Worm (Caenorhabditis elegans) whole organism, L4 larva: ENCODE results near the gene fce-2.

ENCODE experiments used
- T26A8.4 ChIP-seq: fragments of 200-800 bp; sonication (Bioruptor generic); IDR thresholded peaks from 2 replicates; pipeline ENCODE4 v1.3.6; 2022; ENCODE audit warnings: missing genetic modification characterization, missing compliant biosample characterization
- ZK337.2 ChIP-seq: fragments of 200-800 bp; sonication (Bioruptor generic); IDR thresholded peaks from 2 replicates; pipeline ENCODE4 v1.3.6; 2022; ENCODE audit warnings: missing genetic modification reagents, missing genetic modification characterization, missing compliant biosample characterization
- ama-1 ChIP-seq: fragments of 150-350 bp; optimal IDR thresholded peaks from 2 replicates; lab custom pipeline; 2014; ENCODE audit warnings: inconsistent platforms, mixed read lengths
- dpl-1 ChIP-seq: fragments of 150-350 bp; optimal IDR thresholded peaks from 2 replicates; lab custom pipeline; 2014; ENCODE audit warnings: missing biosample characterization, missing genetic modification reagents, missing genetic modification characterization
- fos-1 ChIP-seq: fragments of 150-350 bp; optimal IDR thresholded peaks from 2 replicates; lab custom pipeline; 2014; ENCODE audit warnings: missing biosample characterization, missing genetic modification characterization
- jun-1 ChIP-seq: fragments of 150-350 bp; optimal IDR thresholded peaks from 2 replicates; lab custom pipeline; 2014; ENCODE audit warnings: missing biosample characterization, missing genetic modification reagents, missing genetic modification characterization
- lin-39 ChIP-seq: fragments of 150-350 bp; optimal IDR thresholded peaks from 2 replicates; lab custom pipeline; 2014; ENCODE audit warnings: missing biosample characterization, missing genetic modification reagents, missing genetic modification characterization
- lir-3 ChIP-seq: sonication (generic microtip); optimal IDR thresholded peaks from 2 replicates; lab custom pipeline; 2016; ENCODE audit warnings: mild to moderate bottlenecking, missing genetic modification characterization, missing compliant biosample characterization
- nhr-10 ChIP-seq: fragments of 150-350 bp; optimal IDR thresholded peaks from 2 replicates; lab custom pipeline; 2014; ENCODE audit warnings: missing biosample characterization, missing genetic modification characterization
- nhr-11 ChIP-seq: fragments of 150-350 bp; optimal IDR thresholded peaks from 2 replicates; lab custom pipeline; 2014; ENCODE audit warnings: missing biosample characterization, missing genetic modification characterization

DNA sequence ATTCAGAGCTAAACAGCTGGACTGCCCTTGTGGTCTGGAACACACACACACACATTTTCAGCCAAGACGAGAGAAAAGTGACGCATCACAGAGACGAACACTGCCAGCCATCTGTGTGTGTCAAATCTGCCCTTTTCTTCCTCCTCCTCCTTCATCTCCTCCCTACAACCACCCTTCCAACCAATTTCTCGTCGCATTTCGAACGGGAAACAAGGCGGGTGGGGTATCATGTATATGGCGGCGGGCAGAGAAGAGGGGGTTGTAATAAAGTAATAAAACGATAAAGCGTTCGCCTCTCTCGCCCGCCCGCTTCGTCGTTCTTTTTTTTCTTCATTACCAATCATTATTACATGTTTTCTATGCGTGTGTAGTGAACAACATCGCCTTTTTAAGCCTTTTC, 14.8 kb upstream of the fce-2 start:
- TF ChIP-seq nhr-10 (tag; lab: Kevin White, UChicago): no peak
- no peak for TF ChIP-seq ama-1 (lab: Kevin White, UChicago)
- no peak for TF ChIP-seq ZK337.2 (GFP tag; lab: Robert Waterston, UW)
- no peak for TF ChIP-seq fos-1 (tag; lab: Kevin White, UChicago)
- no peak for TF ChIP-seq nhr-11 (tag; lab: Kevin White, UChicago)
- no peak for TF ChIP-seq T26A8.4
- no peak for TF ChIP-seq lin-39 (tag; lab: Kevin White, UChicago)
- no peak for TF ChIP-seq jun-1 (tag; lab: Kevin White, UChicago)
- TF ChIP-seq dpl-1 (GFP tag; lab: Kevin White, UChicago): no peak
- no peak for TF ChIP-seq lir-3
